Fruit fly (Drosophila melanogaster) whole organism, wandering third instar larva: ENCODE data around the gene Rab3-GAP.

Experiments
- Abd-B ChIP-seq: fragments of >200 bp; optimal IDR thresholded peaks from 2 replicates; lab custom pipeline; 2017; ENCODE audit warnings: missing biosample characterization, missing genetic modification characterization
- CG32264 ChIP-seq: fragments of 200-800 bp; sonication (Bioruptor generic); optimal IDR thresholded peaks from 2 replicates; lab custom pipeline; 2016; ENCODE audit warnings: missing biosample characterization, missing genetic modification characterization
- CrebA ChIP-seq: fragments of 200-800 bp; sonication (Bioruptor generic); optimal IDR thresholded peaks from 2 replicates; lab custom pipeline; 2016; ENCODE audit warnings: missing biosample characterization, mild to moderate bottlenecking, missing genetic modification characterization, borderline replicate concordance
- Dfd ChIP-seq: fragments of >200 bp; optimal IDR thresholded peaks from 2 replicates; lab custom pipeline; 2017; ENCODE audit warnings: missing biosample characterization, missing genetic modification characterization
- Dif ChIP-seq: fragments of 200-275, 200-300 bp; sonication (Bioruptor generic); optimal IDR thresholded peaks from 2 replicates; lab custom pipeline; 2018; ENCODE audit warnings: missing biosample characterization, missing genetic modification characterization; ENCODE audit not compliant: partially characterized antibody
- GATAd ChIP-seq: sonication (Bioruptor generic); optimal IDR thresholded peaks from 2 replicates; lab custom pipeline; 2016; ENCODE audit warnings: missing biosample characterization, missing genetic modification characterization
- HLH106 ChIP-seq: fragments of 200-800 bp; optimal IDR thresholded peaks from 3 replicates; lab custom pipeline; 2019; ENCODE audit warnings: missing biosample characterization, mild to moderate bottlenecking, missing genetic modification characterization, moderate library complexity
- Hnf4 ChIP-seq: fragments of 200-800 bp; sonication (Bioruptor generic); optimal IDR thresholded peaks from 2 replicates; lab custom pipeline; 2016; ENCODE audit warnings: missing biosample characterization, mild to moderate bottlenecking, missing genetic modification characterization
- Hr78 ChIP-seq: fragments of >200 bp; optimal IDR thresholded peaks from 2 replicates; lab custom pipeline; 2017; ENCODE audit warnings: missing biosample characterization, missing genetic modification characterization
- Hr83 ChIP-seq: fragments of 200-300 bp; sonication (Bioruptor generic); optimal IDR thresholded peaks from 2 replicates; lab custom pipeline; 2016; ENCODE audit warnings: missing biosample characterization, mild to moderate bottlenecking, missing genetic modification characterization, moderate library complexity; ENCODE audit not compliant: poor library complexity, severe bottlenecking
- Jra ChIP-seq: sonication (Bioruptor generic); optimal IDR thresholded peaks from 2 replicates; lab custom pipeline; 2016; ENCODE audit warnings: missing biosample characterization, missing genetic modification characterization
- Mio ChIP-seq: sonication (Bioruptor generic); optimal IDR thresholded peaks from 2 replicates; lab custom pipeline; 2016; ENCODE audit warnings: missing biosample characterization, missing genetic modification characterization
- Myc ChIP-seq: fragments of >200 bp; optimal IDR thresholded peaks from 2 replicates; lab custom pipeline; 2017
- N ChIP-seq: fragments of >200 bp; optimal IDR thresholded peaks from 2 replicates; lab custom pipeline; 2018; ENCODE audit warnings: missing biosample characterization, missing external identifiers, missing genetic modification characterization
- OdsH ChIP-seq: fragments of 200-800 bp; sonication (Bioruptor generic); optimal IDR thresholded peaks from 2 replicates; lab custom pipeline; 2016; ENCODE audit warnings: missing biosample characterization, mild to moderate bottlenecking, missing genetic modification characterization
- Rel ChIP-seq, 2 experiments: fragments of 200-800 bp; sonication (Bioruptor generic) in 1 of 2; optimal IDR thresholded peaks; 2 replicates in 1 of 2; 3 replicates in 1 of 2; lab custom pipeline; 2016 to 2019; ENCODE audit warnings: mild to moderate bottlenecking in 2 of 2, missing biosample characterization in 2 of 2, missing genetic modification characterization in 2 of 2, moderate library complexity in 1 of 2
- Sp1 ChIP-seq: fragments of 200-800 bp; sonication (Bioruptor generic); optimal IDR thresholded peaks from 3 replicates; lab custom pipeline; 2019; ENCODE audit warnings: missing biosample characterization, mild to moderate bottlenecking, missing genetic modification characterization, moderate library complexity
- Vsx2 ChIP-seq: fragments of 200-300, 225-300 bp; sonication (Bioruptor generic); optimal IDR thresholded peaks from 2 replicates; lab custom pipeline; 2018; ENCODE audit warnings: missing biosample characterization, missing genetic modification characterization; ENCODE audit not compliant: partially characterized antibody
- br ChIP-seq: fragments of 200-800 bp; sonication (Bioruptor generic); optimal IDR thresholded peaks from 2 replicates; lab custom pipeline; 2016; ENCODE audit warnings: missing biosample characterization, missing genetic modification characterization
- brk ChIP-seq: fragments of 200-800 bp; sonication (Bioruptor generic); optimal IDR thresholded peaks from 2 replicates; lab custom pipeline; 2016; ENCODE audit warnings: missing biosample characterization, mild to moderate bottlenecking, missing genetic modification characterization
- dl ChIP-seq, 2 experiments: fragments of 175-275, 200-275 bp in 1 of 2; fragments of 200-275 bp in 1 of 2; sonication (Bioruptor generic); optimal IDR thresholded peaks; lab custom pipeline; 2018; ENCODE audit warnings: mild to moderate bottlenecking in 2 of 2, missing biosample characterization in 2 of 2, missing genetic modification characterization in 2 of 2, moderate library complexity in 2 of 2; ENCODE audit not compliant: partially characterized antibody in 2 of 2, insufficient read depth in 1 of 2
- dmrt93B ChIP-seq: fragments of 200-800 bp; sonication (Bioruptor generic); optimal IDR thresholded peaks from 2 replicates; lab custom pipeline; 2018; ENCODE audit warnings: missing biosample characterization, mild to moderate bottlenecking, missing genetic modification characterization
- dsf ChIP-seq: sonication (Bioruptor generic); optimal IDR thresholded peaks from 2 replicates; lab custom pipeline; 2016; ENCODE audit warnings: missing biosample characterization, missing genetic modification characterization, borderline replicate concordance
- ey ChIP-seq: fragments of 200-800 bp; sonication (Bioruptor generic); optimal IDR thresholded peaks from 2 replicates; lab custom pipeline; 2016; ENCODE audit warnings: missing biosample characterization, missing genetic modification characterization
- foxo ChIP-seq, 2 experiments: fragments of 200-800 bp; sonication (Bioruptor generic); optimal IDR thresholded peaks; 2 replicates in 1 of 2; 3 replicates in 1 of 2; lab custom pipeline; 2016 to 2017; ENCODE audit warnings: missing biosample characterization in 2 of 2, missing genetic modification characterization in 2 of 2
- fru ChIP-seq: fragments of 200-800 bp; sonication (Bioruptor generic); optimal IDR thresholded peaks from 3 replicates; lab custom pipeline; 2016; ENCODE audit warnings: missing biosample characterization, mild to moderate bottlenecking, missing genetic modification characterization
- h ChIP-seq: fragments of 200-800 bp; sonication (Bioruptor generic); optimal IDR thresholded peaks from 3 replicates; lab custom pipeline; 2016; ENCODE audit warnings: missing biosample characterization, mild to moderate bottlenecking, missing genetic modification characterization
- jim ChIP-seq: fragments of 175-275, 200-325 bp; sonication (Bioruptor generic); optimal IDR thresholded peaks from 2 replicates; lab custom pipeline; 2016; ENCODE audit warnings: missing biosample characterization, mild to moderate bottlenecking, missing genetic modification characterization
- lola ChIP-seq: fragments of >200 bp; optimal IDR thresholded peaks from 2 replicates; lab custom pipeline; 2017; ENCODE audit warnings: missing biosample characterization, missing genetic modification characterization
- psq ChIP-seq: fragments of 200-800 bp; sonication (Bioruptor generic); optimal IDR thresholded peaks from 3 replicates; lab custom pipeline; 2017; ENCODE audit warnings: missing biosample characterization, mild to moderate bottlenecking, missing genetic modification characterization, moderate library complexity
- rgr ChIP-seq: fragments of 200-800 bp; sonication (Bioruptor generic); optimal IDR thresholded peaks from 3 replicates; lab custom pipeline; 2016; ENCODE audit warnings: missing biosample characterization, mild to moderate bottlenecking, missing genetic modification characterization
- sage ChIP-seq: fragments of 200-800 bp; sonication (Bioruptor generic); optimal IDR thresholded peaks from 2 replicates; lab custom pipeline; 2016; ENCODE audit warnings: missing biosample characterization, mild to moderate bottlenecking, missing genetic modification characterization
- sv ChIP-seq: fragments of 200-800 bp; sonication (Bioruptor generic); optimal IDR thresholded peaks from 3 replicates; lab custom pipeline; 2016; ENCODE audit warnings: missing biosample characterization, missing genetic modification characterization
- tai ChIP-seq: sonication (Bioruptor generic); optimal IDR thresholded peaks from 2 replicates; lab custom pipeline; 2016; ENCODE audit warnings: missing biosample characterization, missing genetic modification characterization
- usp ChIP-seq: fragments of >200 bp; optimal IDR thresholded peaks from 2 replicates; lab custom pipeline; 2017; ENCODE audit warnings: missing biosample characterization, missing genetic modification characterization
- woc ChIP-seq: sonication (Bioruptor generic); optimal IDR thresholded peaks from 2 replicates; lab custom pipeline; 2016; ENCODE audit warnings: missing biosample characterization, mild to moderate bottlenecking, missing genetic modification characterization

Gene Rab3-GAP

dm6 chr2L:12063035-12063434, at the start of gene Rab3-GAP:
Gene Rab3-GAP (minus strand): TSS chr2L:12063184.
- TF ChIP-seq Sp1 (GFP tag; lab: Kevin White, UChicago) (peak; percentile 27), foxo (GFP tag; optimal IDR thresholded peaks at IDR 0.05; lab: Kevin White, UChicago) (peak in 1 of 2 experiments; percentile 28), dmrt93B (GFP tag; lab: Kevin White, UChicago) (no peak), Dfd (GFP tag; lab: Kevin White, UChicago) (no peak), usp (no peak), jim (GFP tag; lab: Kevin White, UChicago) (no peak), OdsH (GFP tag; lab: Kevin White, UChicago) (peak; percentile 5), Myc (lab: Kevin White, UChicago) (peak; percentile 74), ey (GFP tag; lab: Kevin White, UChicago) (no peak), tai (GFP tag; lab: Kevin White, UChicago) (no peak), Dif (no peak), sage (GFP tag; lab: Kevin White, UChicago) (no peak), HLH106 (peak; percentile 24), Jra (GFP tag; lab: Kevin White, UChicago) (no peak)
- TF ChIP-seq, all 38 proteins: peak for 5

dm6 chr2L:12110810-12111209, 47.8 kb upstream of the Rab3-GAP start, which contains the start of gene Phae2:
Gene Phae2 (plus strand): TSS chr2L:12111110.
- TF ChIP-seq sage (GFP tag; lab: Kevin White, UChicago): no peak
- TF ChIP-seq rgr (GFP tag; lab: Kevin White, UChicago): no peak
- TF ChIP-seq brk (GFP tag; lab: Kevin White, UChicago): no peak
- TF ChIP-seq Hr83 (GFP tag; lab: Kevin White, UChicago): no peak
- no peak for TF ChIP-seq woc (GFP tag; lab: Kevin White, UChicago)
- no peak for TF ChIP-seq Hnf4 (GFP tag; lab: Kevin White, UChicago)
- TF ChIP-seq psq: no peak
- TF ChIP-seq Jra (GFP tag; lab: Kevin White, UChicago): no peak
- TF ChIP-seq CrebA (GFP tag; lab: Kevin White, UChicago): no peak
- TF ChIP-seq jim (GFP tag; lab: Kevin White, UChicago): no peak
- no peak for TF ChIP-seq fru (GFP tag; lab: Kevin White, UChicago)
- no peak for TF ChIP-seq foxo (GFP tag; optimal IDR thresholded peaks at IDR 0.05; lab: Kevin White, UChicago)
- TF ChIP-seq lola (GFP tag; lab: Kevin White, UChicago): no peak
- TF ChIP-seq CG32264: no peak
- TF ChIP-seq Mio (GFP tag; lab: Kevin White, UChicago): no peak
- TF ChIP-seq Vsx2 (GFP tag; lab: Kevin White, UChicago): no peak
- TF ChIP-seq dmrt93B (GFP tag; lab: Kevin White, UChicago): no peak
- no peak for TF ChIP-seq N (GFP tag; lab: Kevin White, UChicago)
- TF ChIP-seq usp: no peak
- TF ChIP-seq OdsH (GFP tag; lab: Kevin White, UChicago): no peak

dm6 chr2L:12108779-12109564, 46.0 kb upstream of the Rab3-GAP start, which contains the start of the genes Rab6 and Phae1:
Gene Rab6 (minus strand): TSS chr2L:12109116.
Gene Phae1 (plus strand): TSS chr2L:12109417.
- TF ChIP-seq GATAd (GFP tag; lab: Kevin White, UChicago) (no peak), Rel (GFP tag; optimal IDR thresholded peaks at IDR 0.05; lab: Kevin White, UChicago) (no peak), Rel (tag; optimal IDR thresholded peaks at IDR 0.05; lab: Kevin White, UChicago) (peak; percentile 54), Jra (GFP tag; lab: Kevin White, UChicago) (peak; percentile 46), Sp1 (GFP tag; lab: Kevin White, UChicago) (peak; percentile 28), psq (no peak), h (GFP tag; lab: Kevin White, UChicago) (peak; percentile 34), Myc (lab: Kevin White, UChicago) (no peak), lola (GFP tag; lab: Kevin White, UChicago) (no peak), sage (GFP tag; lab: Kevin White, UChicago) (no peak), Dfd (GFP tag; lab: Kevin White, UChicago) (no peak)

dm6 chr2L:12107087-12107486, 44.1 kb upstream of the Rab3-GAP start:
- TF ChIP-seq dmrt93B (GFP tag; lab: Kevin White, UChicago): no peak
- no peak for TF ChIP-seq Hr78
- TF ChIP-seq Abd-B (GFP tag; lab: Kevin White, UChicago): no peak
- TF ChIP-seq Vsx2 (GFP tag; lab: Kevin White, UChicago): no peak
- TF ChIP-seq CG32264: no peak
- no peak for TF ChIP-seq br (GFP tag; lab: Kevin White, UChicago)
- TF ChIP-seq ey (GFP tag; lab: Kevin White, UChicago): no peak
- no peak for TF ChIP-seq Sp1 (GFP tag; lab: Kevin White, UChicago)
- no peak for TF ChIP-seq N (GFP tag; lab: Kevin White, UChicago)
- no peak for TF ChIP-seq sv (GFP tag; lab: Kevin White, UChicago)
- TF ChIP-seq dsf (GFP tag; lab: Kevin White, UChicago): no peak
- no peak for TF ChIP-seq CrebA (GFP tag; lab: Kevin White, UChicago)
- no peak for TF ChIP-seq HLH106
- TF ChIP-seq woc (GFP tag; lab: Kevin White, UChicago): no peak
- no peak for TF ChIP-seq dl (GFP tag; optimal IDR thresholded peaks at IDR 0.05; lab: Kevin White, UChicago; ENCODE audit: insufficient read depth in 1 of 2, partially characterized antibody in 2 of 2)
- no peak for TF ChIP-seq fru (GFP tag; lab: Kevin White, UChicago)
- no peak for TF ChIP-seq foxo (GFP tag; optimal IDR thresholded peaks at IDR 0.05; lab: Kevin White, UChicago)
- TF ChIP-seq jim (GFP tag; lab: Kevin White, UChicago): no peak
